Worm (Caenorhabditis elegans) whole organism, L2 larva: ENCODE measurements around the gene sec-3.

ENCODE experiments used
- egl-27 ChIP-seq: sonication (generic microtip); optimal IDR thresholded peaks from 3 replicates; lab custom pipeline; 2017; ENCODE audit warnings: missing biosample characterization, missing genetic modification reagents, missing genetic modification characterization
- elt-1 ChIP-seq: fragments of 150-350 bp; optimal IDR thresholded peaks from 2 replicates; lab custom pipeline; 2014; ENCODE audit warnings: missing biosample characterization, missing genetic modification characterization

DNA sequence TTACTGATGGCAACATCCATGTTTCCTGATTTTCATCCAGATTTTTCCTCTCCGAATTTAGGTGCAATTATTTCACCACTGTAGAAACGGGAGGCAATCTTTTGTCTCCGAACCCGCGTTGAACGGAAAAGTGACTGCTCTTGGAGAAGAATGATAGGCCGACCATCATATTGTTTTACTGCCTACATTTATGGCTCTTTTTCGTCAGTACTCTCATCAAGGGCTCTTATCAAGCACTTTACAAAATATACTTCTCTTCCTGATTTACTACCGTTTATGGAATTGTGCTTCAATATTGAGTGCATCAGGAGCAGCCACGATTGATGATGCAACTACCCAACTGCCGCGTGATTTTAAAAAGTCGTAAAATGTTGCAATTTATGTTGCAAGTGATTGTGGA lies 45.3 kb downstream of the sec-3 start:
- TF ChIP-seq egl-27 (tag; lab: Kevin White, UChicago) (no peak), elt-1 (tag; lab: Kevin White, UChicago) (no peak)
